Fruit fly (Drosophila melanogaster) whole organism, pupa: ENCODE results near the gene CG1575.
A peak's percentile ranks its signal among the peaks of the same experiment; 100 is the strongest.

ENCODE experiments used
- CG10348 ChIP-seq: fragments of 200-800 bp; sonication (Bioruptor generic); IDR thresholded peaks from 2 replicates; pipeline ENCODE4 v1.3.6; 2022; ENCODE audit warnings: missing biosample characterization, missing genetic modification characterization
- CG12605 ChIP-seq: fragments of 200-800 bp; sonication (Bioruptor generic); IDR thresholded peaks from 2 replicates; pipeline ENCODE4 v1.3.6; 2022; ENCODE audit warnings: missing biosample characterization, missing genetic modification characterization
- CG13204 ChIP-seq: fragments of 200-800 bp; sonication (Bioruptor generic); optimal IDR thresholded peaks from 2 replicates; lab custom pipeline; 2018; ENCODE audit warnings: missing biosample characterization, mild to moderate bottlenecking, missing genetic modification characterization, moderate library complexity
- CG14655 ChIP-seq: fragments of 200-800 bp; sonication (Bioruptor generic); optimal IDR thresholded peaks from 3 replicates; lab custom pipeline; 2017; ENCODE audit warnings: mild to moderate bottlenecking, missing biosample characterization, missing genetic modification reagents, missing genetic modification characterization
- CG15710 ChIP-seq: fragments of 200-800 bp; sonication (Bioruptor generic); optimal IDR thresholded peaks from 2 replicates; lab custom pipeline; 2018; ENCODE audit warnings: missing biosample characterization, mild to moderate bottlenecking, missing genetic modification characterization, moderate library complexity
- CG17806 ChIP-seq: fragments of 200-800 bp; sonication (Bioruptor generic); optimal IDR thresholded peaks from 2 replicates; lab custom pipeline; 2018; ENCODE audit warnings: missing biosample characterization, mild to moderate bottlenecking, missing genetic modification characterization, moderate library complexity
- CG32121 ChIP-seq: fragments of 200-800 bp; sonication (Bioruptor generic); IDR thresholded peaks from 2 replicates; pipeline ENCODE4 v1.3.6; 2022; ENCODE audit warnings: missing biosample characterization, missing genetic modification characterization
- CG34367 ChIP-seq: fragments of 200-800 bp; sonication (Bioruptor generic); optimal IDR thresholded peaks from 2 replicates; lab custom pipeline; 2018; ENCODE audit warnings: missing biosample characterization, mild to moderate bottlenecking, missing genetic modification characterization
- CG4496 ChIP-seq: fragments of 200-800 bp; sonication (Bioruptor generic); IDR thresholded peaks from 3 replicates; pipeline ENCODE4 v1.3.6; 2022; ENCODE audit warnings: missing biosample characterization, missing genetic modification characterization
- CG8159 ChIP-seq: fragments of 200-800 bp; sonication (Bioruptor generic); optimal IDR thresholded peaks from 3 replicates; lab custom pipeline; 2018; ENCODE audit warnings: missing biosample characterization, mild to moderate bottlenecking, missing genetic modification characterization, moderate library complexity
- CG8301 ChIP-seq: fragments of 200-800 bp; sonication (Bioruptor generic); optimal IDR thresholded peaks from 2 replicates; lab custom pipeline; 2018; ENCODE audit warnings: missing biosample characterization, mild to moderate bottlenecking, missing genetic modification characterization
- CG9948 ChIP-seq: fragments of 200-800 bp; sonication (Bioruptor generic); optimal IDR thresholded peaks from 2 replicates; lab custom pipeline; 2018; ENCODE audit warnings: missing biosample characterization, mild to moderate bottlenecking, missing genetic modification characterization, moderate library complexity
- D1 ChIP-seq: fragments of 200-800 bp; sonication (Bioruptor generic); optimal IDR thresholded peaks from 2 replicates; lab custom pipeline; 2018; ENCODE audit warnings: missing biosample characterization, mild to moderate bottlenecking, missing genetic modification characterization, moderate library complexity
- EcR ChIP-seq: fragments of 200-800 bp; sonication (Bioruptor generic); optimal IDR thresholded peaks from 3 replicates; lab custom pipeline; 2019; ENCODE audit warnings: missing biosample characterization, missing genetic modification characterization, mild to moderate bottlenecking, moderate library complexity, missing genetic modification reagents
- Ets98B ChIP-seq: fragments of 200-800 bp; sonication (Bioruptor generic); IDR thresholded peaks from 2 replicates; pipeline ENCODE4 v1.3.6; 2022; ENCODE audit warnings: missing biosample characterization, missing genetic modification characterization
- Pif1A ChIP-seq: fragments of 200-800 bp; sonication (Bioruptor generic); optimal IDR thresholded peaks from 3 replicates; lab custom pipeline; 2016; ENCODE audit warnings: missing biosample characterization, missing genetic modification characterization
- Pif1B ChIP-seq: fragments of 200-800 bp; sonication (Bioruptor generic); optimal IDR thresholded peaks from 3 replicates; lab custom pipeline; 2016; ENCODE audit warnings: missing biosample characterization, missing genetic modification characterization
- Snoo ChIP-seq: fragments of 200-800 bp; sonication (Bioruptor generic); optimal IDR thresholded peaks from 3 replicates; lab custom pipeline; 2017; ENCODE audit warnings: missing biosample characterization, mild to moderate bottlenecking, missing genetic modification characterization, inconsistent platforms
- fd96Ca ChIP-seq: fragments of 200-800 bp; sonication (Bioruptor generic); IDR thresholded peaks from 3 replicates; pipeline ENCODE4 v1.3.6; 2022; ENCODE audit warnings: missing biosample characterization, missing genetic modification characterization
- gl ChIP-seq: fragments of 200-800 bp; sonication (Bioruptor generic); optimal IDR thresholded peaks from 2 replicates; lab custom pipeline; 2018; ENCODE audit warnings: missing biosample characterization, mild to moderate bottlenecking, missing genetic modification characterization
- rn ChIP-seq: fragments of 200-800 bp; sonication (Bioruptor generic); IDR thresholded peaks from 2 replicates; pipeline ENCODE4 v1.3.6; 2022; ENCODE audit warnings: missing biosample characterization, missing genetic modification characterization

CG1575 gene

DNA sequence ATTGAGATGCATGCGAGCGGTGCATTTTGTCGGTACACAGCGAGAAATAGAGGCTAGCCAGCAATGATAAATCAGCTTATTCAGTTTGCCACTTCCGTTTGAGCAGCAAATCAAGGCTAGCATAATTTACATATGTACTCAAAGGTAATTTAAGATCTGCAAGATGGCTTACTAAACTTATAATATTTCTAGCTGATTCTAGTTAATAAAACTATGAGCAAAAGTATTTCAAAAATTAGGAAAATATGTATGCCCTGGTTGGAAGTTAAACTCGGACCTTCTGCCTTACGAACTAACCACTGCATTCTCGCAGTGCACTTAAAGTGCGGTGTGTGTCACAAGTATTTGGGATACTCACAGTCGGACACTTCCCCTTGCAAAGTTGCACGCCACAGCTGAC lies 6.0 kb downstream of the CG1575 start:
- no peak for TF ChIP-seq CG13204 (GFP tag; lab: Kevin White, UChicago)
- peak; percentile 33 for TF ChIP-seq CG17806 (tag; lab: Kevin White, UChicago)
- peak; percentile 38 for TF ChIP-seq CG9948 (tag; lab: Kevin White, UChicago)
- no peak for TF ChIP-seq CG10348
- TF ChIP-seq CG8301 (tag; lab: Kevin White, UChicago) = peak; percentile 65
- no peak for TF ChIP-seq EcR
- TF ChIP-seq rn = no peak
- no peak for TF ChIP-seq Snoo (tag; lab: Kevin White, UChicago)
- TF ChIP-seq CG4496 (GFP tag; lab: Robert Waterston, UW) = peak; percentile 60; the same call in 1 of the 3 replicates
- TF ChIP-seq CG14655 = peak; percentile 66
- peak; percentile 38 for TF ChIP-seq Pif1A (GFP tag; lab: Kevin White, UChicago)
- peak; percentile 50 for TF ChIP-seq CG8159 (tag; lab: Kevin White, UChicago)
- TF ChIP-seq CG34367 (tag; lab: Kevin White, UChicago) = peak; percentile 21
- 0 out of 2 replicates have a peak, but pooled peaks have one; percentile 40 for TF ChIP-seq Ets98B (GFP tag; lab: Robert Waterston, UW)
- TF ChIP-seq CG32121 (GFP tag; lab: Robert Waterston, UW) = peak; percentile 62
- peak; percentile 18 for TF ChIP-seq CG12605 (GFP tag; lab: Robert Waterston, UW)
- TF ChIP-seq fd96Ca (GFP tag; lab: Robert Waterston, UW) = peak; percentile 57; the same call in 2 of the 3 replicates
- no peak for TF ChIP-seq D1 (tag; lab: Kevin White, UChicago)
- peak; percentile 38 for TF ChIP-seq CG15710 (tag; lab: Kevin White, UChicago)
- TF ChIP-seq Pif1B (GFP tag; lab: Kevin White, UChicago) = peak; percentile 49
- TF ChIP-seq gl (tag; lab: Kevin White, UChicago) = no peak

DNA sequence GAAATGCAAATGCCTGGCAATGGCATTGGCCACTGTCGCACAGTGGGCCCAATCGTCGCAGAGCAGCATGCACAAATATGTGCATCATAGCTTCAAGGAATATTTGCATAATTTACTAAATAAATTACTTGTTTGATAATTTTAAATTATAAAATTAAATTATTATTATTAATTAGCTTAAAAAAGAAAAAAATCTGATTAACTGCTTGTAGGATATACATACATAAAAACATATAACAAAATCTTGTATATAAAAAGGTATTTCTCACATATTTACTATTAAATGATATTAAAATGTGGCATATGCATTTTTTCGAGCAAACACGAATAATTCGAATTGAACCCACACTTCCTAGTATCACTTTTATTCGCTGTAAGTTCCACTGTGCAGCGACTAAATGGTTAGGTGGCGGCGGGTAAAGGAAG lies 8.4 kb downstream of the CG1575 start:
- no peak for TF ChIP-seq fd96Ca (GFP tag; lab: Robert Waterston, UW)
- TF ChIP-seq CG12605 (GFP tag; lab: Robert Waterston, UW) = no peak
- 0 out of 3 replicates have a peak, but pooled peaks have one; percentile 37 for TF ChIP-seq CG4496 (GFP tag; lab: Robert Waterston, UW)
- no peak for TF ChIP-seq CG17806 (tag; lab: Kevin White, UChicago)
- TF ChIP-seq CG32121 (GFP tag; lab: Robert Waterston, UW) = peak; percentile 24; the same call in 1 of the 2 replicates
- no peak for TF ChIP-seq CG9948 (tag; lab: Kevin White, UChicago)
- peak; percentile 8 for TF ChIP-seq CG8301 (tag; lab: Kevin White, UChicago)
- no peak for TF ChIP-seq CG13204 (GFP tag; lab: Kevin White, UChicago)
- TF ChIP-seq CG14655 = peak; percentile 45
- 0 out of 2 replicates have a peak, but pooled peaks have one; percentile 15 for TF ChIP-seq rn
- TF ChIP-seq Ets98B (GFP tag; lab: Robert Waterston, UW) = 0 out of 2 replicates have a peak, but pooled peaks have one; percentile 13
- no peak for TF ChIP-seq CG34367 (tag; lab: Kevin White, UChicago)

DNA sequence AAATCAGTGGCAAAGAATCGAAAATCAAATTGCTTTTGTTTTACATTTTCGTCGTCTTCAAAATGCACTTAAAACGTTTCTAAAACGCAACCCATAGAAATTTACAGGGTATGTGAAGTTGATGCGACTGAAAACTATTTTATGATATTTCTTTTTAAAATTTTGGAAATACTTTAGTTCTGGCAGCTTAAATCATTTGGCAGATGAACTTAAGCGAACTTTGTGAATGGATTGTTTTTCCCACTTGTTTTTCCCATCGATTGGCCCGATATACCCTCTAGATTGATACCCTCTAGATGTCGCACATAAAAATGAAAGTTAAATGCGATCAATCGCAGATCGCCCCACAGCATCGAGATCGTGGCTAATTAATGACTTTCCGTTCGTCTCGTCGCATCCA lies 9.3 kb downstream of the CG1575 start:
- TF ChIP-seq Pif1B (GFP tag; lab: Kevin White, UChicago) (no peak), D1 (tag; lab: Kevin White, UChicago) (no peak), fd96Ca (GFP tag; lab: Robert Waterston, UW) (peak; percentile 42; the same call in 1 of the 3 replicates), gl (tag; lab: Kevin White, UChicago) (no peak), CG4496 (GFP tag; lab: Robert Waterston, UW) (no peak), CG8301 (tag; lab: Kevin White, UChicago) (peak; percentile 28), rn (no peak), CG15710 (tag; lab: Kevin White, UChicago) (no peak), Ets98B (GFP tag; lab: Robert Waterston, UW) (peak; percentile 30), Pif1A (GFP tag; lab: Kevin White, UChicago) (no peak)

- TF ChIP-seq D1 (tag; lab: Kevin White, UChicago) (no peak), fd96Ca (GFP tag; lab: Robert Waterston, UW) (no peak), rn (no peak), gl (tag; lab: Kevin White, UChicago) (no peak), CG13204 (GFP tag; lab: Kevin White, UChicago) (no peak), CG9948 (tag; lab: Kevin White, UChicago) (no peak), Ets98B (GFP tag; lab: Robert Waterston, UW) (no peak), Snoo (tag; lab: Kevin White, UChicago) (no peak), CG14655 (no peak), Pif1B (GFP tag; lab: Kevin White, UChicago) (no peak), CG17806 (tag; lab: Kevin White, UChicago) (no peak), CG8159 (tag; lab: Kevin White, UChicago) (no peak), Pif1A (GFP tag; lab: Kevin White, UChicago) (no peak), CG12605 (GFP tag; lab: Robert Waterston, UW) (no peak), EcR (no peak), CG10348 (no peak)
Observed at dm6 chrX:8128133-8128532, 11.3 kb downstream of the CG1575 start.

- TF ChIP-seq CG4496 (GFP tag; lab: Robert Waterston, UW) (peak; percentile 47; the same call in 1 of the 3 replicates), D1 (tag; lab: Kevin White, UChicago) (no peak)
Observed at dm6 chrX:8129204-8129997, 12.6 kb downstream of the CG1575 start, which contains the start of gene CG2116. Gene CG2116, plus strand, starts transcription at chrX:8129812.
